Worm (Caenorhabditis elegans): Measurements from ENCODE around the gene bed-1.

DNA sequence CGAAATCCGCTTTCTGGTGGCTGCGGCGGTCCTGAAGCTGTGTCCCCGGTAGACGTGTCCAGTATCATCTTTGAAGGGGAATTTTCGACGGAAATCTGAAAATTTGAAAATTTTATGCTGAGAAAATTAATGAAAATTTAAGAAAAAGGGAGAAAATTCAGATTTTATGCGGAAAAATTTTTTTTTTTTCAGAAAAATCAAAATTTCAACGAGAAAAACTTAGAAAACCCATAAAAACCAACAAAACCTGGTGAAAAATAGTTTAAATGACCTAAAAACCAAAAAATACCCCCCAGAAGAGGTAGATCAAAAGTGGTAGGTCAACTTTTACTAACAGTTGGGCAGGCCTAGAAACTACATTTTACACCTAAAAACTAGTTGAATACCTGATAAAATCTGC, 8.8 kb upstream of the bed-1 start, which contains the start of gene Y39B6A.10:
- TF ChIP-seq mdl-1 (tag; optimal IDR thresholded peaks at IDR 0.05) (no peak), lin-39 (tag; optimal IDR thresholded peaks at IDR 0.05) (no peak), snpc-4 (tag; optimal IDR thresholded peaks at IDR 0.05) (no peak)
